Worm (Caenorhabditis elegans) whole organism, late embryonic: Measurements from ENCODE around the gene fbxa-4.

Experiments
- ceh-18 ChIP-seq: sonication (generic microtip); optimal IDR thresholded peaks from 2 replicates; lab custom pipeline; 2016; ENCODE audit warnings: missing genetic modification characterization, missing compliant biosample characterization
- dve-1 ChIP-seq: sonication (generic microtip); optimal IDR thresholded peaks from 2 replicates; lab custom pipeline; 2017; ENCODE audit warnings: antibody characterized with exemption, mild to moderate bottlenecking, missing genetic modification characterization, missing compliant biosample characterization
- unc-55 ChIP-seq: sonication (generic microtip); optimal IDR thresholded peaks from 2 replicates; lab custom pipeline; 2017; ENCODE audit warnings: missing biosample characterization, missing genetic modification reagents, missing genetic modification characterization
- ztf-16 ChIP-seq: sonication (generic microtip); optimal IDR thresholded peaks from 2 replicates; lab custom pipeline; 2017; ENCODE audit warnings: missing genetic modification characterization, missing compliant biosample characterization

DNA sequence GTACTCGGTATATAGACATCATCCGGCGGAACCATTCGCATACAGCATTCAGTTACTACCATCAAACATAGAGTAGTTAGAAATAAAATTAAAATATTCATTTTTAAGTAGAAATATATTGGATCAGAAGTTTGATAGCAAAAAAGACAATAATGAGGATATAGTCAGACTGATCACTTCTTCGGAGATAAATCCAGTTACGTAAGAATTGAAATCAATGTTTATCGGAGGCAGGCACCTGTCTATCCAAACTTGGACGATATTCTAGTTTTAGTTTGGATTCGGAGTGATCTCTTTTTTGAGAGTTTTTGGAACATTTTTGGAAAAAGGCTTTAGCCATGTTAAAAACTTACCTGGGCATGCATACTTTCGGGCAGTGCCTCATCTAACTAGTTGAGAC is 32.0 kb downstream of the fbxa-4 start, which contains the start of gene F16G10.8:
- TF ChIP-seq ceh-18 (tag; lab: Kevin White, UChicago) = no peak
- TF ChIP-seq dve-1 (tag; lab: Kevin White, UChicago) = no peak
- TF ChIP-seq ztf-16 = no peak
- TF ChIP-seq unc-55 = no peak
